Worm (Caenorhabditis elegans) whole organism, L4 larva: ENCODE data around the gene W07A12.4.

Source experiments
- T26A8.4 ChIP-seq: fragments of 200-800 bp; sonication (Bioruptor generic); IDR thresholded peaks from 2 replicates; pipeline ENCODE4 v1.3.6; 2022; ENCODE audit warnings: missing genetic modification characterization, missing compliant biosample characterization
- Y48G9A.11 ChIP-seq: fragments of 200-800 bp; sonication (Bioruptor generic); IDR thresholded peaks from 2 replicates; pipeline ENCODE4 v1.3.6; 2022; ENCODE audit warnings: missing genetic modification reagents, missing genetic modification characterization, missing compliant biosample characterization
- aha-1 ChIP-seq: fragments of 150-350 bp; peaks from one replicate; lab custom pipeline; 2014; ENCODE audit warnings: missing biosample characterization, missing genetic modification characterization
- aly-2 ChIP-seq: sonication (generic microtip); optimal IDR thresholded peaks from 2 replicates; lab custom pipeline; 2018; ENCODE audit warnings: missing biosample characterization, missing genetic modification characterization
- ama-1 ChIP-seq: fragments of 150-350 bp; optimal IDR thresholded peaks from 2 replicates; lab custom pipeline; 2014; ENCODE audit warnings: inconsistent platforms, mixed read lengths
- ceh-20 ChIP-seq: fragments of 200-800 bp; sonication (Bioruptor generic); IDR thresholded peaks from 2 replicates; pipeline ENCODE4 v1.3.6; 2022; ENCODE audit warnings: missing genetic modification reagents, missing genetic modification characterization, missing compliant biosample characterization
- ceh-82 ChIP-seq: sonication (generic microtip); optimal IDR thresholded peaks from 2 replicates; lab custom pipeline; 2017; ENCODE audit warnings: missing biosample characterization, missing genetic modification characterization
- dmd-6 ChIP-seq: fragments of 200-800 bp; sonication (Bioruptor generic); IDR thresholded peaks from 2 replicates; pipeline ENCODE4 v1.3.6; 2022; ENCODE audit warnings: missing genetic modification reagents, missing genetic modification characterization, missing compliant biosample characterization
- dmd-8 ChIP-seq: fragments of 200-800 bp; sonication (Bioruptor generic); IDR thresholded peaks from 2 replicates; pipeline ENCODE4 v1.3.6; 2022; ENCODE audit warnings: missing genetic modification characterization, missing compliant biosample characterization
- hlh-30 ChIP-seq: sonication (generic microtip); optimal IDR thresholded peaks from 2 replicates; lab custom pipeline; 2017; ENCODE audit warnings: antibody characterized with exemption, mild to moderate bottlenecking, missing genetic modification characterization, missing compliant biosample characterization; ENCODE audit not compliant: insufficient read depth
- lin-1 ChIP-seq: fragments of 200-800 bp; sonication (Bioruptor generic); IDR thresholded peaks from 2 replicates; pipeline ENCODE4 v1.3.6; 2022; ENCODE audit warnings: missing genetic modification reagents, missing genetic modification characterization, missing compliant biosample characterization
- lin-15B ChIP-seq: fragments of 150-350 bp; sonication (generic microtip); optimal IDR thresholded peaks from 3 replicates; lab custom pipeline; 2014; ENCODE audit warnings: missing biosample characterization, missing genetic modification characterization
- lin-29 ChIP-seq: fragments of 200-800 bp; sonication (Bioruptor generic); IDR thresholded peaks from 2 replicates; pipeline ENCODE4 v1.3.6; 2022; ENCODE audit warnings: missing genetic modification reagents, missing genetic modification characterization, missing compliant biosample characterization
- mdt-29 ChIP-seq: fragments of 200-800 bp; sonication (Bioruptor generic); IDR thresholded peaks from 2 replicates; pipeline ENCODE4 v1.3.6; 2022; ENCODE audit warnings: missing genetic modification reagents, missing genetic modification characterization, missing compliant biosample characterization
- mes-2 ChIP-seq: sonication (generic microtip); optimal IDR thresholded peaks from 2 replicates; lab custom pipeline; 2016; ENCODE audit warnings: missing genotype, mild to moderate bottlenecking, missing genetic modification characterization, missing compliant biosample characterization; ENCODE audit not compliant: poor library complexity, severe bottlenecking
- mxl-3 ChIP-seq: fragments of 200-800 bp; sonication (Bioruptor generic); optimal IDR thresholded peaks from 2 replicates; lab custom pipeline; 2018; ENCODE audit warnings: mild to moderate bottlenecking, missing genetic modification characterization, missing compliant biosample characterization
- saeg-2 ChIP-seq: fragments of 200-800 bp; sonication (Bioruptor generic); IDR thresholded peaks from 2 replicates; pipeline ENCODE4 v1.3.6; 2022; ENCODE audit warnings: missing genetic modification reagents, missing genetic modification characterization, missing compliant biosample characterization
- skn-1 ChIP-seq: fragments of 150-350 bp; optimal IDR thresholded peaks from 2 replicates; lab custom pipeline; 2014; ENCODE audit warnings: missing biosample characterization, missing genetic modification characterization
- unc-39 ChIP-seq: sonication (generic microtip); optimal IDR thresholded peaks from 2 replicates; lab custom pipeline; 2017; ENCODE audit warnings: missing biosample characterization, missing genetic modification characterization
- zfp-2 ChIP-seq: sonication (generic microtip); optimal IDR thresholded peaks from 2 replicates; lab custom pipeline; 2016; ENCODE audit warnings: mild to moderate bottlenecking, missing genetic modification characterization, missing compliant biosample characterization

W07A12.4 gene

ce11 chrII:9196325-9196724 is 50.3 kb downstream of the W07A12.4 start (continued):
- TF ChIP-seq dmd-6 (GFP tag; lab: Robert Waterston, UW) = peak; percentile 58; the same call in 1 of the 2 replicates
- no peak for TF ChIP-seq mdt-29
- no peak for TF ChIP-seq unc-39 (tag; lab: Kevin White, UChicago)
- TF ChIP-seq aha-1 (tag; lab: Kevin White, UChicago) = no peak
- no peak for TF ChIP-seq skn-1 (tag; lab: Kevin White, UChicago)
- TF ChIP-seq ceh-20 (GFP tag; lab: Robert Waterston, UW) = no peak
- TF ChIP-seq dmd-8 (GFP tag; lab: Robert Waterston, UW) = no peak
- TF ChIP-seq saeg-2 (GFP tag; lab: Robert Waterston, UW) = no peak
- TF ChIP-seq T26A8.4 (GFP tag; lab: Robert Waterston, UW) = no peak
- no peak for TF ChIP-seq lin-1 (GFP tag; lab: Robert Waterston, UW)
- no peak for TF ChIP-seq mes-2 (tag; lab: Kevin White, UChicago)
- no peak for TF ChIP-seq lin-15B (tag; lab: Kevin White, UChicago)
- peak; percentile 53 for TF ChIP-seq hlh-30
- no peak for TF ChIP-seq zfp-2 (tag; lab: Kevin White, UChicago)

- TF ChIP-seq mxl-3 (no peak), Y48G9A.11 (GFP tag; lab: Robert Waterston, UW) (no peak), aly-2 (tag; lab: Kevin White, UChicago) (no peak), ama-1 (no peak), lin-29 (GFP tag; lab: Robert Waterston, UW) (no peak), ceh-82 (no peak)
- TF ChIP-seq, all 104 proteins: peak for 0
Measured at ce11 chrII:9197212-9197611, 51.2 kb downstream of the W07A12.4 start, which contains the start of gene let-23. let-23 (plus strand) TSS chrII:9197512.
